Fruit fly (Drosophila melanogaster) whole organism, embryonic: ENCODE data around the gene kri.
A peak's percentile ranks its signal among the peaks of the same experiment; 100 is the strongest.

Experiments
- Bdp1 ChIP-seq: fragments of 200-800 bp; sonication (Bioruptor generic); optimal IDR thresholded peaks from 3 replicates; lab custom pipeline; 2016; ENCODE audit warnings: missing biosample characterization, missing genetic modification characterization
- CG10565 ChIP-seq: fragments of 200-800 bp; sonication (Bioruptor generic); optimal IDR thresholded peaks from 3 replicates; lab custom pipeline; 2016; ENCODE audit warnings: missing biosample characterization, mild to moderate bottlenecking, missing genetic modification characterization
- CG11093 ChIP-seq: fragments of 200-800 bp; sonication (Bioruptor generic); IDR thresholded peaks from 3 replicates; pipeline ENCODE4 v1.3.6; 2022; ENCODE audit warnings: missing biosample characterization, missing genetic modification characterization
- CG11560 ChIP-seq: fragments of 200-800 bp; sonication (Bioruptor generic); IDR thresholded peaks from 3 replicates; pipeline ENCODE4 v1.3.6; 2022; ENCODE audit warnings: missing biosample characterization, missing genetic modification characterization
- CG12391 ChIP-seq: fragments of 200-800 bp; sonication (Bioruptor generic); optimal IDR thresholded peaks from 3 replicates; lab custom pipeline; 2018; ENCODE audit warnings: missing biosample characterization, mild to moderate bottlenecking, missing genetic modification characterization, moderate library complexity
- CG12659 ChIP-seq: fragments of 200-800 bp; sonication (Bioruptor generic); optimal IDR thresholded peaks from 3 replicates; lab custom pipeline; 2017; ENCODE audit warnings: mild to moderate bottlenecking, missing biosample characterization, missing genetic modification reagents, missing genetic modification characterization
- CG12769 ChIP-seq: fragments of 200-800 bp; sonication (Bioruptor generic); optimal IDR thresholded peaks from 2 replicates; lab custom pipeline; 2019; ENCODE audit warnings: missing biosample characterization, mild to moderate bottlenecking, missing genetic modification characterization, moderate library complexity
- CG13624 ChIP-seq: fragments of 200-800 bp; sonication (Bioruptor generic); optimal IDR thresholded peaks from 2 replicates; lab custom pipeline; 2016; ENCODE audit warnings: missing biosample characterization, missing genetic modification characterization
- CG13894 ChIP-seq: fragments of 200-800 bp; sonication (Bioruptor generic); optimal IDR thresholded peaks from 3 replicates; lab custom pipeline; 2018; ENCODE audit warnings: missing biosample characterization, mild to moderate bottlenecking, missing genetic modification characterization, moderate library complexity
- CG14441 ChIP-seq: fragments of 200-800 bp; sonication (Bioruptor generic); IDR thresholded peaks from 2 replicates; pipeline ENCODE4 v1.3.6; 2022; ENCODE audit warnings: missing biosample characterization, missing genetic modification characterization
- CG15073 ChIP-seq: fragments of 200-800 bp; sonication (Bioruptor generic); optimal IDR thresholded peaks from 2 replicates; lab custom pipeline; 2016; ENCODE audit warnings: missing biosample characterization, missing genetic modification characterization
- CG17361 ChIP-seq: fragments of 200-800 bp; sonication (Bioruptor generic); IDR thresholded peaks from 3 replicates; pipeline ENCODE4 v1.3.6; 2022; ENCODE audit warnings: missing biosample characterization, missing genetic modification characterization
- CG18011 ChIP-seq: fragments of 200-800 bp; sonication (Bioruptor generic); optimal IDR thresholded peaks from 2 replicates; lab custom pipeline; 2017; ENCODE audit warnings: missing biosample characterization, missing genetic modification characterization, mild to moderate bottlenecking, moderate library complexity, missing genotype
- CG2678 ChIP-seq: fragments of 200-800 bp; sonication (Bioruptor generic); optimal IDR thresholded peaks from 3 replicates; lab custom pipeline; 2019; ENCODE audit warnings: missing biosample characterization, mild to moderate bottlenecking, missing genetic modification characterization, moderate library complexity
- CG30431 ChIP-seq: fragments of 200-800 bp; sonication (Bioruptor generic); optimal IDR thresholded peaks from 2 replicates; lab custom pipeline; 2017; ENCODE audit warnings: missing biosample characterization, missing genetic modification characterization
- CG3995 ChIP-seq: fragments of 200-800 bp; sonication (Bioruptor generic); optimal IDR thresholded peaks from 3 replicates; lab custom pipeline; 2016; ENCODE audit warnings: missing biosample characterization, missing genetic modification characterization
- CG4730 ChIP-seq: fragments of 200-800 bp; sonication (Bioruptor generic); IDR thresholded peaks from 2 replicates; pipeline ENCODE4 v1.3.6; 2022; ENCODE audit warnings: missing biosample characterization, missing genetic modification characterization
- CG6765 ChIP-seq: fragments of 200-800 bp; sonication (Bioruptor generic); optimal IDR thresholded peaks from 3 replicates; lab custom pipeline; 2017; ENCODE audit warnings: missing biosample characterization, mild to moderate bottlenecking, missing genetic modification characterization
- CG6854 ChIP-seq: fragments of 200-800 bp; sonication (Bioruptor generic); optimal IDR thresholded peaks from 3 replicates; lab custom pipeline; 2017; ENCODE audit warnings: missing biosample characterization, mild to moderate bottlenecking, missing genetic modification characterization
- CG9727 ChIP-seq: fragments of 200-800 bp; sonication (Bioruptor generic); optimal IDR thresholded peaks from 3 replicates; lab custom pipeline; 2017; ENCODE audit warnings: missing biosample characterization, mild to moderate bottlenecking, missing genetic modification characterization
- CG9876 ChIP-seq: fragments of 200-800 bp; sonication (Bioruptor generic); optimal IDR thresholded peaks from 2 replicates; lab custom pipeline; 2016; ENCODE audit warnings: missing biosample characterization, missing genetic modification characterization
- Dip2 ChIP-seq: fragments of 200-800 bp; sonication (Bioruptor generic); IDR thresholded peaks from 2 replicates; pipeline ENCODE4 v1.3.6; 2022; ENCODE audit warnings: missing biosample characterization, missing genetic modification characterization
- E2f2 ChIP-seq: fragments of 200-800 bp; sonication (Bioruptor generic); IDR thresholded peaks from 2 replicates; pipeline ENCODE4 v1.3.6; 2022; ENCODE audit warnings: missing biosample characterization, missing genetic modification characterization
- Hmx ChIP-seq: fragments of 200-800 bp; sonication (Bioruptor generic); optimal IDR thresholded peaks from 2 replicates; lab custom pipeline; 2016; ENCODE audit warnings: missing biosample characterization, missing genetic modification characterization
- Jarid2 ChIP-seq: fragments of 200-800 bp; sonication (Bioruptor generic); optimal IDR thresholded peaks from 3 replicates; lab custom pipeline; 2017; ENCODE audit warnings: mild to moderate bottlenecking, missing biosample characterization, missing genetic modification reagents, missing genetic modification characterization
- Lim3 ChIP-seq: fragments of 200-800 bp; sonication (Bioruptor generic); IDR thresholded peaks from 2 replicates; pipeline ENCODE4 v1.3.6; 2022; ENCODE audit warnings: missing biosample characterization, missing genetic modification characterization
- NfI ChIP-seq: fragments of 200-800 bp; sonication (Bioruptor generic); optimal IDR thresholded peaks from 3 replicates; lab custom pipeline; 2018; ENCODE audit warnings: missing biosample characterization, mild to moderate bottlenecking, missing genetic modification characterization, moderate library complexity
- Optix ChIP-seq: fragments of 200-800 bp; sonication (Bioruptor generic); IDR thresholded peaks from 3 replicates; pipeline ENCODE4 v1.3.6; 2022; ENCODE audit warnings: missing biosample characterization, missing genetic modification characterization
- Vsx1 ChIP-seq: fragments of 200-800 bp; sonication (Bioruptor generic); optimal IDR thresholded peaks from 2 replicates; lab custom pipeline; 2017; ENCODE audit warnings: missing biosample characterization, mild to moderate bottlenecking, missing genetic modification characterization, missing genetic modification reagents
- abd-A ChIP-seq: fragments of 200-800 bp; sonication (Bioruptor generic); optimal IDR thresholded peaks from 3 replicates; lab custom pipeline; 2019; ENCODE audit warnings: missing biosample characterization, mild to moderate bottlenecking, missing genetic modification characterization, moderate library complexity
- al ChIP-seq: fragments of 200-800 bp; sonication (Bioruptor generic); IDR thresholded peaks from 2 replicates; pipeline ENCODE4 v1.3.6; 2022; ENCODE audit warnings: missing biosample characterization, missing genetic modification characterization
- bcd ChIP-seq: fragments of 200-800 bp; sonication (Bioruptor generic); optimal IDR thresholded peaks from 2 replicates; lab custom pipeline; 2017; ENCODE audit warnings: missing biosample characterization, mild to moderate bottlenecking, missing genetic modification characterization
- chinmo ChIP-seq: fragments of 200-800 bp; sonication (Bioruptor generic); IDR thresholded peaks from 4 replicates; pipeline ENCODE4 v1.3.6; 2022; ENCODE audit warnings: missing biosample characterization, missing genetic modification characterization; ENCODE audit not compliant: partially characterized antibody
- crp ChIP-seq, 2 experiments: fragments of 200-800 bp; sonication (Bioruptor generic); optimal IDR thresholded peaks; 2 replicates in 1 of 2; 3 replicates in 1 of 2; lab custom pipeline; 2017; ENCODE audit warnings: missing biosample characterization in 2 of 2, missing genetic modification characterization in 2 of 2, mild to moderate bottlenecking in 1 of 2, moderate library complexity in 1 of 2
- fd96Cb ChIP-seq: fragments of 200-800 bp; sonication (Bioruptor generic); optimal IDR thresholded peaks from 2 replicates; lab custom pipeline; 2018; ENCODE audit warnings: missing biosample characterization, mild to moderate bottlenecking, missing genetic modification characterization, moderate library complexity
- fru ChIP-seq: fragments of >200 bp; optimal IDR thresholded peaks from 2 replicates; lab custom pipeline; 2017
- gce ChIP-seq: fragments of 200-800 bp; sonication (Bioruptor generic); IDR thresholded peaks from 3 replicates; pipeline ENCODE4 v1.3.6; 2022; ENCODE audit warnings: missing biosample characterization, missing genetic modification characterization
- h ChIP-seq: fragments of >200 bp; optimal IDR thresholded peaks from 2 replicates; lab custom pipeline; 2017
- hkb ChIP-seq, 2 experiments: fragments of 200-800 bp in 1 of 2; fragments of >200 bp in 1 of 2; sonication (Bioruptor generic) in 1 of 2; IDR thresholded peaks in 1 of 2; optimal IDR thresholded peaks in 1 of 2; 2 replicates each; pipeline versions ENCODE4 v1.3.6 to Lab custom; 2017 to 2022; ENCODE audit warnings: missing biosample characterization in 1 of 2, missing genetic modification characterization in 1 of 2
- lab ChIP-seq: fragments of 200-800 bp; sonication (Bioruptor generic); optimal IDR thresholded peaks from 3 replicates; lab custom pipeline; 2017; ENCODE audit warnings: missing biosample characterization, missing genetic modification characterization, mild to moderate bottlenecking, moderate library complexity, missing genetic modification reagents
- pfk ChIP-seq: fragments of 200-800 bp; sonication (Bioruptor generic); optimal IDR thresholded peaks from 2 replicates; lab custom pipeline; 2018; ENCODE audit warnings: missing biosample characterization, mild to moderate bottlenecking, missing genetic modification characterization, moderate library complexity
- pum ChIP-seq: fragments of 200-800 bp; sonication (Bioruptor generic); optimal IDR thresholded peaks from 2 replicates; lab custom pipeline; 2016; ENCODE audit warnings: missing biosample characterization, missing genetic modification characterization
- pzg ChIP-seq: fragments of 200-800 bp; sonication (Bioruptor generic); optimal IDR thresholded peaks from 3 replicates; lab custom pipeline; 2018; ENCODE audit warnings: missing biosample characterization, mild to moderate bottlenecking, missing genetic modification characterization, moderate library complexity
- repo ChIP-seq: fragments of 200-800 bp; sonication (Bioruptor generic); optimal IDR thresholded peaks from 2 replicates; lab custom pipeline; 2016; ENCODE audit warnings: missing biosample characterization, missing genetic modification characterization
- row ChIP-seq: fragments of 200-800 bp; sonication (Bioruptor generic); IDR thresholded peaks from 3 replicates; pipeline ENCODE4 v1.3.6; 2022; ENCODE audit warnings: missing biosample characterization, missing genetic modification characterization
- sisA ChIP-seq: fragments of 200-800 bp; sonication (Bioruptor generic); IDR thresholded peaks from 2 replicates; pipeline ENCODE4 v1.3.6; 2022; ENCODE audit warnings: missing biosample characterization, missing genetic modification characterization
- sna ChIP-seq: fragments of 200-800 bp; sonication (Bioruptor generic); IDR thresholded peaks from 2 replicates; pipeline ENCODE4 v1.3.6; 2022; ENCODE audit warnings: missing biosample characterization, missing genetic modification characterization; ENCODE audit not compliant: partially characterized antibody
- tin ChIP-seq: fragments of 200-800 bp; sonication (Bioruptor generic); optimal IDR thresholded peaks from 3 replicates; lab custom pipeline; 2016; ENCODE audit warnings: missing biosample characterization, missing genetic modification characterization
- vvl ChIP-seq: fragments of 200-800 bp; sonication (Bioruptor generic); IDR thresholded peaks from 2 replicates; pipeline ENCODE4 v1.3.6; 2022; ENCODE audit warnings: missing biosample characterization, missing genetic modification characterization

kri gene

DNA sequence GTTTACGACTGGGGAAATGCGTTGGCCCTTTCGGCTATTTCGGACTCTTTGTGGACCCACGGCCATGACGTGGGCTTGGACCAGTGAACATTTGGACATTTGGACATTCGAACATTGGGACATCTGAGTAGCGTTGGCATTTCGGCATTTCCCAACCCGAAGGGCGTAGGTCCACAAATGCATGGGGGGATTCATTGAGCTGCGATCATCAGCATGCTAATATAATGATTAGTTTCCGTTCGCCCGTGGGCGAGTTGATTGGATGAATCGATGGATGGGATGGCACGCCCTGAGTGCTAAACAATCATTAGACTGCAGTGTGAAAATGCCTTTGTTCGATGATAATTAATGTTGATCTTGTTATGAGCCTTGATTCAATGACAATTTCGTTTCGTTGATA lies 23.3 kb upstream of the kri start (continued):
- TF ChIP-seq sisA (GFP tag; lab: Robert Waterston, UW), result no peak
- TF ChIP-seq vvl (GFP tag; lab: Robert Waterston, UW), result peak; percentile 36; the same call in 1 of the 2 replicates
- no peak for TF ChIP-seq lab
- TF ChIP-seq CG9876 (GFP tag; lab: Kevin White, UChicago), result no peak

DNA sequence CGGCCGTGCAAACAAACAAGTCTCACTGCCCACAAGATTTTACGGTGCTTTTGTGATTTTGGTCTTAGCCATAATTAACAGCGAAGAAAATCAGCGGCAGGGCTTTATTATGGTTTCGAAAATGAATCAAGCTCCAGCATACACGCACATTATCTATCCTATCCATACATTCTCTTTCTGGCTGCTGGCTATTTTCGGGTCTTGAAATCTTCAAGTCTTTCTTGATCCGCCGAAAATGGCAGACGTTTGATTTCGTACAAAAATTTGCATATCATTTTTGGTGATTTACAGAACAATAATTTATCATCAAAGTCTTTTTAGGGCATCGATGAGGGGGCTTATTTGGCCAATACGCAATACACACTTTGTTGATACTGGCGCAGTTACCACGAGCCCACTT lies 21.9 kb upstream of the kri start:
- no peak for TF ChIP-seq CG10565
- no peak for TF ChIP-seq CG30431 (GFP tag; lab: Kevin White, UChicago)
- TF ChIP-seq Hmx (GFP tag; lab: Kevin White, UChicago), result no peak
- peak; percentile 90 for TF ChIP-seq CG13894 (tag; lab: Kevin White, UChicago)
- peak; percentile 27 for TF ChIP-seq CG12769 (tag; lab: Kevin White, UChicago)
- no peak for TF ChIP-seq fru
- no peak for TF ChIP-seq Optix (GFP tag; lab: Robert Waterston, UW)
- TF ChIP-seq CG4730, result no peak
- TF ChIP-seq CG11560 (tag; lab: Robert Waterston, UW), result no peak
- no peak for TF ChIP-seq Vsx1 (GFP tag; lab: Kevin White, UChicago)
- TF ChIP-seq repo, result no peak
- 0 out of 4 replicates have a peak, but pooled peaks have one; percentile 8 for TF ChIP-seq chinmo (GFP tag; lab: Robert Waterston, UW)
- peak; percentile 31 for TF ChIP-seq CG13624 (GFP tag; lab: Kevin White, UChicago)

DNA sequence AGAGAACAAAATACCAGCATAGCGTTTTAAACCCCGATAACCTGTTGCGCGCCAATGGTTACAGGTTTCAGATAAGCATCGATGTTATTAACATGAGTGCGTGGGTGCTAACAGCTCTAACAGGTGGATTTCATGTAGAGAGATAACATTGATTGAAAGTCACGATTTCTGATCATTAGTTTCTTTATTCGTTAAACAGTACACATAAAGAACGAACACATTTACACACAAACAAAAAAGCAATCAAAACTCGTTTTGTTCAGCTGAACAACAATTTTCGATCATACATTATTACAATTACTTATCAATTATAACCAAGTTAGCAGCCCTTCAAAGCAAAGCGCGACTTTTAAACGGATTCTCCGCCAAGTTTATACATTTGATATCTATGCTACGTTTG lies 21.1 kb upstream of the kri start:
- TF ChIP-seq Bdp1 (GFP tag; lab: Kevin White, UChicago) (no peak), CG18011 (GFP tag; lab: Kevin White, UChicago) (peak; percentile 8), CG12391 (tag; lab: Kevin White, UChicago) (peak; percentile 47), pum (GFP tag; lab: Kevin White, UChicago) (no peak), CG6765 (GFP tag; lab: Kevin White, UChicago) (peak; percentile 51), sna (GFP tag; lab: Robert Waterston, UW) (no peak), pfk (GFP tag; lab: Kevin White, UChicago) (no peak), CG2678 (tag; lab: Kevin White, UChicago) (no peak), Jarid2 (GFP tag; lab: Kevin White, UChicago) (no peak), tin (GFP tag; lab: Kevin White, UChicago) (peak; percentile 35), CG9727 (no peak), CG6854 (GFP tag; lab: Kevin White, UChicago) (no peak), E2f2 (GFP tag; lab: Robert Waterston, UW) (peak; percentile 95), Dip2 (GFP tag; lab: Robert Waterston, UW) (no peak), repo (no peak), Lim3 (GFP tag; lab: Robert Waterston, UW) (no peak), crp (GFP tag; optimal IDR thresholded peaks at IDR 0.05; lab: Kevin White, UChicago) (no peak), row (GFP tag; lab: Robert Waterston, UW) (peak; percentile 20; the same call in 1 of the 3 replicates), hkb (optimal IDR thresholded peaks at IDR 0.05; lab: Kevin White, UChicago) (no peak), hkb (GFP tag; IDR thresholded peaks at IDR 0.05; lab: Robert Waterston, UW) (peak; percentile 66), al (no peak), pzg (peak; percentile 66), gce (GFP tag; lab: Robert Waterston, UW) (no peak), CG14441 (no peak), CG17361 (GFP tag; lab: Robert Waterston, UW) (no peak), bcd (no peak), CG12659 (peak; percentile 37), CG11093 (no peak), CG15073 (no peak), NfI (peak; percentile 6), h (lab: Kevin White, UChicago) (no peak), abd-A (tag; lab: Kevin White, UChicago) (no peak), CG3995 (peak; percentile 96), fd96Cb (tag; lab: Kevin White, UChicago) (no peak)
